Worm (Caenorhabditis elegans) whole organism, late embryonic: ENCODE results near the gene C35D10.10.

Source experiments
- C08G9.2 ChIP-seq: sonication (generic microtip); optimal IDR thresholded peaks from 2 replicates; lab custom pipeline; 2016; ENCODE audit warnings: mild to moderate bottlenecking, missing genetic modification characterization, moderate library complexity, missing compliant biosample characterization
- C38D4.7 ChIP-seq: fragments of 200-800 bp; sonication (Bioruptor generic); optimal IDR thresholded peaks from 2 replicates; lab custom pipeline; 2018; ENCODE audit warnings: mild to moderate bottlenecking, missing genetic modification characterization, moderate library complexity, missing compliant biosample characterization
- F13H6.1 ChIP-seq: sonication (generic microtip); optimal IDR thresholded peaks from 2 replicates; lab custom pipeline; 2016; ENCODE audit warnings: missing genetic modification characterization, missing compliant biosample characterization
- K02D7.2 ChIP-seq: sonication (generic microtip); optimal IDR thresholded peaks from 2 replicates; lab custom pipeline; 2017; ENCODE audit warnings: mild to moderate bottlenecking, missing genetic modification characterization, missing compliant biosample characterization
- T23F11.4 ChIP-seq: fragments of 200-800 bp; sonication (Bioruptor generic); optimal IDR thresholded peaks from 2 replicates; lab custom pipeline; 2018; ENCODE audit warnings: mild to moderate bottlenecking, missing genetic modification characterization, missing compliant biosample characterization
- ama-1 ChIP-seq: fragments of 150-350 bp; optimal IDR thresholded peaks from 2 replicates; lab custom pipeline; 2014
- ceh-14 ChIP-seq: sonication (generic microtip); optimal IDR thresholded peaks from 2 replicates; lab custom pipeline; 2016; ENCODE audit warnings: missing genotype, missing genetic modification characterization, missing compliant biosample characterization
- ceh-22 ChIP-seq: sonication (generic microtip); optimal IDR thresholded peaks from 2 replicates; lab custom pipeline; 2017; ENCODE audit warnings: missing biosample characterization, missing genetic modification characterization
- ceh-31 ChIP-seq: sonication (generic microtip); optimal IDR thresholded peaks from 2 replicates; lab custom pipeline; 2016; ENCODE audit warnings: missing genetic modification characterization, missing compliant biosample characterization
- ceh-34 ChIP-seq: sonication (generic microtip); optimal IDR thresholded peaks from 2 replicates; lab custom pipeline; 2016; ENCODE audit warnings: mild to moderate bottlenecking, missing genetic modification characterization, missing compliant biosample characterization
- ceh-45 ChIP-seq: fragments of 200-800 bp; sonication (Bioruptor generic); IDR thresholded peaks from 2 replicates; pipeline ENCODE4 v1.3.6; 2022; ENCODE audit warnings: missing genetic modification reagents, missing genetic modification characterization, missing compliant biosample characterization
- ceh-6 ChIP-seq: fragments of 200-800 bp; sonication (Bioruptor generic); optimal IDR thresholded peaks from 2 replicates; lab custom pipeline; 2018; ENCODE audit warnings: mild to moderate bottlenecking, missing genetic modification characterization, missing compliant biosample characterization
- ceh-9 ChIP-seq: sonication (generic microtip); optimal IDR thresholded peaks from 2 replicates; lab custom pipeline; 2016; ENCODE audit warnings: mild to moderate bottlenecking, missing genetic modification characterization, inconsistent platforms, missing compliant biosample characterization
- che-1 ChIP-seq: sonication (generic microtip); optimal IDR thresholded peaks from 2 replicates; lab custom pipeline; 2016; ENCODE audit warnings: mild to moderate bottlenecking, missing genetic modification characterization, missing compliant biosample characterization
- elt-2 ChIP-seq: sonication (generic microtip); optimal IDR thresholded peaks from 2 replicates; lab custom pipeline; 2016; ENCODE audit warnings: missing genetic modification reagents, missing genetic modification characterization, missing compliant biosample characterization
- elt-4 ChIP-seq: sonication (generic microtip); optimal IDR thresholded peaks from 2 replicates; lab custom pipeline; 2016; ENCODE audit warnings: missing genetic modification characterization, missing compliant biosample characterization
- ets-4 ChIP-seq: sonication (generic microtip); optimal IDR thresholded peaks from 2 replicates; lab custom pipeline; 2016; ENCODE audit warnings: missing genetic modification characterization, missing compliant biosample characterization
- eyg-1 ChIP-seq: sonication (generic microtip); optimal IDR thresholded peaks from 2 replicates; lab custom pipeline; 2016; ENCODE audit warnings: missing genotype, missing genetic modification characterization, missing compliant biosample characterization
- fkh-6 ChIP-seq: sonication (generic microtip); optimal IDR thresholded peaks from 2 replicates; lab custom pipeline; 2016; ENCODE audit warnings: missing genetic modification characterization, missing compliant biosample characterization
- hlh-13 ChIP-seq: fragments of 200-800 bp; sonication (Bioruptor generic); optimal IDR thresholded peaks from 2 replicates; lab custom pipeline; 2018; ENCODE audit warnings: mild to moderate bottlenecking, missing genetic modification characterization, missing compliant biosample characterization
- hlh-15 ChIP-seq: sonication (generic microtip); optimal IDR thresholded peaks from 2 replicates; lab custom pipeline; 2016; ENCODE audit warnings: missing genetic modification characterization, missing compliant biosample characterization
- hlh-8 ChIP-seq: sonication (generic microtip); optimal IDR thresholded peaks from 2 replicates; lab custom pipeline; 2016; ENCODE audit warnings: missing genotype, missing genetic modification characterization, missing compliant biosample characterization
- lim-6 ChIP-seq: sonication (generic microtip); optimal IDR thresholded peaks from 2 replicates; lab custom pipeline; 2016; ENCODE audit warnings: missing genetic modification characterization, missing compliant biosample characterization
- lin-11 ChIP-seq: fragments of 200-800 bp; sonication (Bioruptor generic); optimal IDR thresholded peaks from 2 replicates; lab custom pipeline; 2018; ENCODE audit warnings: mild to moderate bottlenecking, missing genetic modification characterization, missing compliant biosample characterization
- nfya-1 ChIP-seq: sonication (generic microtip); optimal IDR thresholded peaks from 2 replicates; lab custom pipeline; 2017; ENCODE audit warnings: missing genetic modification characterization, mild to moderate bottlenecking, missing compliant biosample characterization, antibody characterized with exemption, moderate library complexity
- nhr-11 ChIP-seq: fragments of 150-350 bp; optimal IDR thresholded peaks from 2 replicates; lab custom pipeline; 2014; ENCODE audit warnings: missing biosample characterization, missing genetic modification characterization
- odd-2 ChIP-seq: sonication (generic microtip); optimal IDR thresholded peaks from 2 replicates; lab custom pipeline; 2017; ENCODE audit warnings: antibody characterized with exemption, mild to moderate bottlenecking, missing genetic modification characterization, missing compliant biosample characterization
- pha-2 ChIP-seq: sonication (generic microtip); optimal IDR thresholded peaks from 2 replicates; lab custom pipeline; 2017; ENCODE audit warnings: mild to moderate bottlenecking, missing genetic modification characterization, missing compliant biosample characterization
- pqm-1 ChIP-seq: sonication (generic microtip); optimal IDR thresholded peaks from 2 replicates; lab custom pipeline; 2016; ENCODE audit warnings: missing genetic modification characterization, missing compliant biosample characterization
- pros-1 ChIP-seq: fragments of 150-350 bp; optimal IDR thresholded peaks from 2 replicates; lab custom pipeline; 2014; ENCODE audit warnings: missing biosample characterization, missing genetic modification reagents, missing genetic modification characterization
- ref-2 ChIP-seq: sonication (generic microtip); optimal IDR thresholded peaks from 2 replicates; lab custom pipeline; 2016; ENCODE audit warnings: missing genetic modification characterization, missing compliant biosample characterization
- sdc-2 ChIP-seq: sonication (generic microtip); optimal IDR thresholded peaks from 2 replicates; lab custom pipeline; 2016; ENCODE audit warnings: missing genotype, missing genetic modification characterization, missing compliant biosample characterization
- sox-4 ChIP-seq: sonication (generic microtip); optimal IDR thresholded peaks from 2 replicates; lab custom pipeline; 2017; ENCODE audit warnings: mild to moderate bottlenecking, missing genetic modification characterization, inconsistent platforms, missing compliant biosample characterization
- unc-3 ChIP-seq, 2 experiments: fragments of 200-800 bp in 1 of 2; sonication (Bioruptor generic) in 1 of 2; sonication (generic microtip) in 1 of 2; conservative IDR thresholded peaks in 1 of 2; optimal IDR thresholded peaks in 1 of 2; 2 replicates each; pipeline versions ENCODE4 v1.3.6 to Lab custom; 2016 to 2022; ENCODE audit warnings: missing compliant biosample characterization in 2 of 2, missing genetic modification characterization in 2 of 2, missing genetic modification reagents in 1 of 2
- unc-42 ChIP-seq: sonication (generic microtip); optimal IDR thresholded peaks from 2 replicates; lab custom pipeline; 2016; ENCODE audit warnings: missing genotype, missing genetic modification characterization, missing compliant biosample characterization
- unc-55 ChIP-seq: sonication (generic microtip); optimal IDR thresholded peaks from 2 replicates; lab custom pipeline; 2017; ENCODE audit warnings: missing biosample characterization, missing genetic modification reagents, missing genetic modification characterization

C35D10.10 gene

ce11 chrIII:4883429-4883828 lies 21.8 kb upstream of the C35D10.10 start, which contains the start of gene clec-5:
clec-5 (minus strand) TSS chrIII:4883606.
- no peak for TF ChIP-seq ceh-34 (tag; lab: Kevin White, UChicago)
- no peak for TF ChIP-seq ceh-9 (tag; lab: Kevin White, UChicago)
- TF ChIP-seq T23F11.4, result no peak
- TF ChIP-seq pha-2 (tag; lab: Kevin White, UChicago), result no peak

DNA sequence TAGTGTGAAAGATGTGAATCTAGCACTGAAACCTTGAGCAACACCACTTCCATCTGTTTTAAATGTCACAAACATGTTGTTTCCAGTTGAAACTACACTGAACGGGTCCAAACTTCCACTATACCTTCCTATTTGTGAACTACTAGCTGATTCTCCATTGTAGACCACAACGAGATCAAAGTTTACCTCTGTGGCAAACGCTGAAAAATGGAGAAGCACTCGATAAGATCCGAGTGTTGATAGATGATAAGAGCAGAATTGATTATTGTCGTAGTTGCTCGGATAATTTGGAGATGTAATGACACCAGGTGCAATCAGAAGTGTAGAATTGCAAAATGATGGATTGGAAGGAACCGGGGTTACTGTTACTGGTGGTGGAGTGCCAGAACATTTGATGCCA lies 20.4 kb upstream of the C35D10.10 start:
- TF ChIP-seq unc-55 (no peak), ama-1 (lab: Kevin White, UChicago) (no peak), fkh-6 (tag; lab: Kevin White, UChicago) (no peak), hlh-15 (no peak), nfya-1 (tag; lab: Kevin White, UChicago) (no peak), hlh-8 (tag; lab: Kevin White, UChicago) (no peak), odd-2 (tag; lab: Kevin White, UChicago) (no peak), ceh-22 (tag; lab: Kevin White, UChicago) (no peak), pros-1 (tag; lab: Kevin White, UChicago) (no peak), elt-2 (no peak), ceh-45 (GFP tag; lab: Robert Waterston, UW) (no peak), ets-4 (tag; lab: Kevin White, UChicago) (no peak), K02D7.2 (no peak), F13H6.1 (tag; lab: Kevin White, UChicago) (no peak)

DNA sequence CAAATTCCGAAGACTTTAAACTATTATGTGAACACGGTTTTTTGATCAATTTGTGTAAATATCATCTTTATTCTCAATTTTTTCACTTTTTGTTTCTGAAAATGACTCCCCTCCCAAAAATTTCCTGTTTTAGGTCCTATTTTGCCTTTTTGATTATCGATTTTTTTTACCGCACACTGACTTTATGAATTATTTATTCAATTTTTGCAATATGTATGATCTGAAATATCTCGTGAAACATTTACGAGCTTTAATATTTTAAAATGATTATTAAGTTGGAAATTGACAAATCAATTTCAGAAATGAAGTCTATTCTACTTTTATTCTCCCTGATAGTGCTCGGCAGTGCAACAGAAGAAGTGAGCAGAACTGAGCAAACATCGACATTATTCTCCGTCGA lies 17.9 kb upstream of the C35D10.10 start, which contains the start of gene C35D10.1:
Gene C35D10.1 (plus strand): TSS at position 301 of the 400 bp plus-strand sequence.
- no peak for TF ChIP-seq unc-42 (tag; lab: Kevin White, UChicago)
- TF ChIP-seq che-1 (tag; lab: Kevin White, UChicago), result no peak
- no peak for TF ChIP-seq ceh-22 (tag; lab: Kevin White, UChicago)
- TF ChIP-seq ceh-6 (GFP tag; lab: Kevin White, UChicago), result no peak
- TF ChIP-seq hlh-8 (tag; lab: Kevin White, UChicago), result no peak
- TF ChIP-seq elt-4 (tag; lab: Kevin White, UChicago), result no peak
- TF ChIP-seq eyg-1, result no peak
- no peak for TF ChIP-seq T23F11.4
- no peak for TF ChIP-seq nhr-11

- TF ChIP-seq unc-42 (tag; lab: Kevin White, UChicago) (peak; percentile 22), hlh-15 (no peak), elt-2 (peak; percentile 21)
Observed at ce11 chrIII:4878281-4878680, 16.7 kb upstream of the C35D10.10 start, which contains the start of the genes tost-1 and arx-6. tost-1 (minus strand) TSS chrIII:4878311. arx-6 (plus strand) TSS chrIII:4878658.

- TF ChIP-seq ceh-31 (peak; percentile 24), lim-6 (tag; lab: Kevin White, UChicago) (no peak)
Observed at ce11 chrIII:4875663-4876062, 14.1 kb upstream of the C35D10.10 start.

DNA sequence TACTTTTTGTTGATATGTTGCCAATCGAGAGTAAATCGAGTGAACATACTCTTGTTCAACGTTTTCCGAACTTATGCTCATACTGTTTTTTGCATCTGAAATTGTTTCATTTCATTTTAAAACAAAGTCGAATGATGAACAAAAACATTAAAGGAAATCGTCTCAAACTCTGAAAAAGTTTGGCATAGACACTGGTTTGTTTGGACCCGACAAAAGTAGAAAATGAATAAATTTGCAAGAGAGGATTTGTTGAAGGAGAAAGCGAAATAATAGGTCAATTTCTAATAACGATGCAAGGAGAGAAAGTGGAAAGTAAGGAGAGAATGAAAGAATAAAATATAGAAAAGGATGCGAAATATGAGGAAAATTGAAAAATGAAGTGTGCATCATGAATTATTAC lies 13.1 kb upstream of the C35D10.10 start, which contains the start of gene C35D10.12:
Gene C35D10.12 (minus strand): TSS at position 101 of the 400 bp plus-strand sequence.
- no peak for TF ChIP-seq unc-42 (tag; lab: Kevin White, UChicago)
- no peak for TF ChIP-seq unc-3 (GFP tag; conservative IDR thresholded peaks at IDR 0.05; lab: Robert Waterston, UW)
- TF ChIP-seq unc-3 (tag; optimal IDR thresholded peaks at IDR 0.05; lab: Kevin White, UChicago), result no peak
- no peak for TF ChIP-seq sdc-2 (tag; lab: Kevin White, UChicago)
- TF ChIP-seq ceh-22 (tag; lab: Kevin White, UChicago), result no peak
- no peak for TF ChIP-seq C08G9.2 (tag; lab: Kevin White, UChicago)
- TF ChIP-seq pqm-1 (tag; lab: Kevin White, UChicago), result no peak

DNA sequence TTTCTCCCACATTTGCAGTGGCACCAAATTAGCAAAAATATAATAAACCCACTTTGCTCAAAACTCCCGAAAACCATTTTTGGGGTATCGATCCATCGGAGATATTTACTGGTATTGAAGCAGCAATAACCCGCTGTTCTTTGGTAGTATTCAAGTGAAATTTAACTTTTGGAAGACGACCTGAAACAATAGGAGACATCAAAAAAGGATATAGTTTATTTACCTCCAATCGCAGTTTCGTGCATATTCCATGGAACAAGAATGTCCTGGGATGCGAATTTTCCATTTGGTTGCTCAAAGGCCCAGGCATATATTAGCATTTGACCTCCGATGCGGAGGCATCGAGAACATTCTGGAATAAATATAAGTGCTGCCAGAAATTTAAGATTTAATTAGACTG lies 11.8 kb upstream of the C35D10.10 start:
- TF ChIP-seq unc-42 (tag; lab: Kevin White, UChicago) (no peak), pros-1 (tag; lab: Kevin White, UChicago) (no peak), unc-3 (GFP tag; conservative IDR thresholded peaks at IDR 0.05; lab: Robert Waterston, UW) (no peak), unc-3 (tag; optimal IDR thresholded peaks at IDR 0.05; lab: Kevin White, UChicago) (no peak), sox-4 (no peak), ceh-14 (tag; lab: Kevin White, UChicago) (no peak), sdc-2 (tag; lab: Kevin White, UChicago) (no peak), elt-2 (no peak), hlh-8 (tag; lab: Kevin White, UChicago) (no peak), ref-2 (tag; lab: Kevin White, UChicago) (no peak), hlh-13 (GFP tag; lab: Kevin White, UChicago) (no peak), eyg-1 (no peak), unc-55 (no peak), C38D4.7 (GFP tag; lab: Kevin White, UChicago) (no peak), lin-11 (tag; lab: Kevin White, UChicago) (no peak)
